Worm (Caenorhabditis elegans) whole organism, midembryonic: ENCODE measurements around the gene fezf-1.

Source experiments
- T22C8.4 ChIP-seq: fragments of 200-800 bp; sonication (Bioruptor generic); IDR thresholded peaks from 2 replicates; pipeline ENCODE4 v1.3.6; 2022; ENCODE audit warnings: missing genetic modification characterization, missing compliant biosample characterization
- klf-2 ChIP-seq: fragments of 200-800 bp; sonication (Bioruptor generic); conservative IDR thresholded peaks from 2 replicates; pipeline ENCODE4 v1.3.6; 2022; ENCODE audit warnings: missing genetic modification reagents, missing genetic modification characterization, missing compliant biosample characterization
- med-1 ChIP-seq: sonication (generic microtip); optimal IDR thresholded peaks from 2 replicates; lab custom pipeline; 2017; ENCODE audit warnings: missing genetic modification characterization, mild to moderate bottlenecking, missing compliant biosample characterization, antibody characterized with exemption, missing genetic modification reagents; ENCODE audit not compliant: insufficient read depth
- tab-1 ChIP-seq: fragments of 200-800 bp; sonication (Bioruptor generic); IDR thresholded peaks from 2 replicates; pipeline ENCODE4 v1.3.6; 2022; ENCODE audit warnings: missing genetic modification characterization, missing compliant biosample characterization

ce11 chrIV:13465797-13466196 lies at the start of gene fezf-1:
- TF ChIP-seq T22C8.4 (GFP tag; lab: Robert Waterston, UW) (no peak), tab-1 (GFP tag; lab: Robert Waterston, UW) (no peak), klf-2 (GFP tag; lab: Robert Waterston, UW) (no peak), med-1 (GFP tag; lab: Kevin White, UChicago) (no peak)
